Worm (Caenorhabditis elegans): ENCODE data around the gene srh-203.

DNA sequence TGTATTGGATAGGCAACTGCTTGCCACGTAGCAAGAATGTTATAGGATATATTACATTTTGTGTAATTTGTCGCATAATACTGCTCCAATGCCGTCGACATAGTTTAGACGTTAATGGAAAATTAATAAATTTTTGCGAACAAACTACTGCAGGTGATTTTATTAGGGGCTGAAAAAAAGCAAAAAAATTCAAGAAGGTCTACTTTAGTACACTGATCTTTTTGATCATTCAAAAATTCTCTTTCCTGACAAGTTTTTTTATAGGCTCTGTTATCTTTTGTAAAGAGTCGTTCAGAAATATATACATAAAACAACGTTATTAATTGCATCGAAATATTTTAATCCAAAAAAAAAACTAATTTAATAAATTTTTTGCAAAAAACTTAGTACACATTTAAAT, 29.0 kb upstream of the srh-203 start, which contains the start of gene srh-111:
- TF ChIP-seq lin-15B (tag; optimal IDR thresholded peaks at IDR 0.05) (no peak), daf-12 (tag; optimal IDR thresholded peaks at IDR 0.05) (no peak)

All from whole organism, L3 larva.